Fruit fly (Drosophila melanogaster) whole organism, embryonic: ENCODE measurements around the gene CG13384.

ENCODE experiments used
- Abd-B ChIP-seq: fragments of 200-800 bp; sonication (Bioruptor generic); optimal IDR thresholded peaks from 2 replicates; lab custom pipeline; 2018; ENCODE audit warnings: missing biosample characterization, mild to moderate bottlenecking, missing genetic modification characterization, moderate library complexity
- B-H2 ChIP-seq: fragments of 200-800 bp; sonication (Bioruptor generic); optimal IDR thresholded peaks from 2 replicates; lab custom pipeline; 2018; ENCODE audit warnings: missing biosample characterization, mild to moderate bottlenecking, missing genetic modification characterization
- CG10147 ChIP-seq: fragments of 200-800 bp; sonication (Bioruptor generic); optimal IDR thresholded peaks from 2 replicates; lab custom pipeline; 2019; ENCODE audit warnings: missing biosample characterization, mild to moderate bottlenecking, missing genetic modification characterization, moderate library complexity
- CG10431 ChIP-seq: fragments of 200-800 bp; sonication (Bioruptor generic); optimal IDR thresholded peaks from 3 replicates; lab custom pipeline; 2018; ENCODE audit warnings: missing biosample characterization, mild to moderate bottlenecking, missing genetic modification characterization
- CG10462 ChIP-seq: fragments of 200-800 bp; sonication (Bioruptor generic); optimal IDR thresholded peaks from 2 replicates; lab custom pipeline; 2016; ENCODE audit warnings: missing biosample characterization, missing genetic modification characterization
- CG11093 ChIP-seq: fragments of 200-800 bp; sonication (Bioruptor generic); IDR thresholded peaks from 3 replicates; pipeline ENCODE4 v1.3.6; 2022; ENCODE audit warnings: missing biosample characterization, missing genetic modification characterization
- CG11398 ChIP-seq: fragments of 200-800 bp; sonication (Bioruptor generic); optimal IDR thresholded peaks from 2 replicates; lab custom pipeline; 2016; ENCODE audit warnings: missing biosample characterization, missing genetic modification characterization
- CG11504 ChIP-seq: fragments of 200-800 bp; sonication (Bioruptor generic); optimal IDR thresholded peaks from 3 replicates; lab custom pipeline; 2019; ENCODE audit warnings: missing biosample characterization, mild to moderate bottlenecking, missing genetic modification characterization, moderate library complexity
- CG12659 ChIP-seq: fragments of 200-800 bp; sonication (Bioruptor generic); optimal IDR thresholded peaks from 3 replicates; lab custom pipeline; 2017; ENCODE audit warnings: mild to moderate bottlenecking, missing biosample characterization, missing genetic modification reagents, missing genetic modification characterization
- CG13296 ChIP-seq: fragments of 200-800 bp; sonication (Bioruptor generic); optimal IDR thresholded peaks from 3 replicates; lab custom pipeline; 2018; ENCODE audit warnings: missing biosample characterization, mild to moderate bottlenecking, missing genetic modification characterization
- CG14014 ChIP-seq: fragments of 200-800 bp; sonication (Bioruptor generic); IDR thresholded peaks from 2 replicates; pipeline ENCODE4 v1.3.6; 2022; ENCODE audit warnings: missing biosample characterization, missing genetic modification characterization
- CG15514 ChIP-seq: fragments of 200-800 bp; sonication (Bioruptor generic); optimal IDR thresholded peaks from 3 replicates; lab custom pipeline; 2017; ENCODE audit warnings: missing biosample characterization, missing genetic modification characterization, mild to moderate bottlenecking, moderate library complexity, missing genetic modification reagents
- CG18011 ChIP-seq: fragments of 200-800 bp; sonication (Bioruptor generic); optimal IDR thresholded peaks from 2 replicates; lab custom pipeline; 2017; ENCODE audit warnings: missing biosample characterization, missing genetic modification characterization, mild to moderate bottlenecking, moderate library complexity, missing genotype
- CG2678 ChIP-seq: fragments of 200-800 bp; sonication (Bioruptor generic); optimal IDR thresholded peaks from 3 replicates; lab custom pipeline; 2019; ENCODE audit warnings: missing biosample characterization, mild to moderate bottlenecking, missing genetic modification characterization, moderate library complexity
- CG31388 ChIP-seq: fragments of 200-800 bp; sonication (Bioruptor generic); optimal IDR thresholded peaks from 2 replicates; lab custom pipeline; 2016; ENCODE audit warnings: missing biosample characterization, missing genetic modification characterization
- CG32767 ChIP-seq: fragments of 200-800 bp; sonication (Bioruptor generic); IDR thresholded peaks from 2 replicates; pipeline ENCODE4 v1.3.6; 2022; ENCODE audit warnings: missing biosample characterization, missing genetic modification characterization
- CG34224 ChIP-seq: fragments of 200-800 bp; sonication (Bioruptor generic); IDR thresholded peaks from 3 replicates; pipeline ENCODE4 v1.3.6; 2022; ENCODE audit warnings: missing biosample characterization, missing genetic modification characterization; ENCODE audit not compliant: partially characterized antibody
- CG3995 ChIP-seq: fragments of 200-800 bp; sonication (Bioruptor generic); optimal IDR thresholded peaks from 3 replicates; lab custom pipeline; 2016; ENCODE audit warnings: missing biosample characterization, missing genetic modification characterization
- CG4328 ChIP-seq: fragments of 200-800 bp; sonication (Bioruptor generic); optimal IDR thresholded peaks from 3 replicates; lab custom pipeline; 2017; ENCODE audit warnings: missing biosample characterization, missing genetic modification reagents, missing genetic modification characterization
- CG4854 ChIP-seq: fragments of 200-800 bp; sonication (Bioruptor generic); optimal IDR thresholded peaks from 2 replicates; lab custom pipeline; 2016; ENCODE audit warnings: missing biosample characterization, missing genetic modification characterization, inconsistent platforms
- CG7786 ChIP-seq: fragments of 200-800 bp; sonication (Bioruptor generic); optimal IDR thresholded peaks from 2 replicates; lab custom pipeline; 2016; ENCODE audit warnings: missing biosample characterization, missing genetic modification characterization
- CG8359 ChIP-seq: fragments of 200-800 bp; sonication (Bioruptor generic); optimal IDR thresholded peaks from 2 replicates; lab custom pipeline; 2017; ENCODE audit warnings: missing biosample characterization, mild to moderate bottlenecking, missing genetic modification characterization, borderline replicate concordance
- CG9727 ChIP-seq: fragments of 200-800 bp; sonication (Bioruptor generic); optimal IDR thresholded peaks from 3 replicates; lab custom pipeline; 2017; ENCODE audit warnings: missing biosample characterization, mild to moderate bottlenecking, missing genetic modification characterization
- CG9797 ChIP-seq: fragments of 200-800 bp; sonication (Bioruptor generic); optimal IDR thresholded peaks from 3 replicates; lab custom pipeline; 2018; ENCODE audit warnings: missing biosample characterization, mild to moderate bottlenecking, missing genetic modification characterization
- Chrac-16 ChIP-seq: fragments of 200-800 bp; sonication (Bioruptor generic); optimal IDR thresholded peaks from 3 replicates; lab custom pipeline; 2016; ENCODE audit warnings: missing biosample characterization, missing genetic modification characterization
- D19B ChIP-seq: fragments of 200-800 bp; sonication (Bioruptor generic); optimal IDR thresholded peaks from 2 replicates; lab custom pipeline; 2017; ENCODE audit warnings: missing biosample characterization, mild to moderate bottlenecking, missing genetic modification characterization
- Deaf1 ChIP-seq: fragments of 200-800 bp; optimal IDR thresholded peaks from 3 replicates; lab custom pipeline; 2019; ENCODE audit warnings: missing biosample characterization, mild to moderate bottlenecking, missing genetic modification characterization, moderate library complexity
- Dip3 ChIP-seq: fragments of 200-800 bp; sonication (Bioruptor generic); optimal IDR thresholded peaks from 3 replicates; lab custom pipeline; 2016; ENCODE audit warnings: missing biosample characterization, missing genetic modification characterization
- Fer1 ChIP-seq: fragments of 200-800 bp; sonication (Bioruptor generic); optimal IDR thresholded peaks from 2 replicates; lab custom pipeline; 2017; ENCODE audit warnings: missing biosample characterization, mild to moderate bottlenecking, missing genetic modification characterization
- Hsf ChIP-seq: fragments of 200-800 bp; sonication (Bioruptor generic); optimal IDR thresholded peaks from 3 replicates; lab custom pipeline; 2016; ENCODE audit warnings: missing biosample characterization, missing genetic modification characterization
- MESR4 ChIP-seq: fragments of 200-800 bp; sonication (Bioruptor generic); optimal IDR thresholded peaks from 2 replicates; lab custom pipeline; 2018; ENCODE audit warnings: missing biosample characterization, mild to moderate bottlenecking, missing genetic modification characterization, moderate library complexity
- Meics ChIP-seq: fragments of 200-800 bp; sonication (Bioruptor generic); optimal IDR thresholded peaks from 2 replicates; lab custom pipeline; 2017; ENCODE audit warnings: missing biosample characterization, mild to moderate bottlenecking, missing genetic modification characterization
- Rx ChIP-seq: fragments of 200-800 bp; sonication (Bioruptor generic); IDR thresholded peaks from 2 replicates; pipeline ENCODE4 v1.3.6; 2022; ENCODE audit warnings: missing biosample characterization, missing genetic modification characterization
- Sin3A ChIP-seq: fragments of >200 bp; optimal IDR thresholded peaks from 2 replicates; lab custom pipeline; 2018
- Sox100B ChIP-seq: fragments of 200-800 bp; sonication (Bioruptor generic); optimal IDR thresholded peaks from 3 replicates; lab custom pipeline; 2018; ENCODE audit warnings: missing biosample characterization, mild to moderate bottlenecking, missing genetic modification characterization
- al ChIP-seq: fragments of 200-800 bp; sonication (Bioruptor generic); IDR thresholded peaks from 2 replicates; pipeline ENCODE4 v1.3.6; 2022; ENCODE audit warnings: missing biosample characterization, missing genetic modification characterization
- az2 ChIP-seq: fragments of 200-800 bp; sonication (Bioruptor generic); optimal IDR thresholded peaks from 3 replicates; lab custom pipeline; 2016; ENCODE audit warnings: missing biosample characterization, missing genetic modification characterization
- cas ChIP-seq: fragments of 200-800 bp; sonication (Bioruptor generic); IDR thresholded peaks from 2 replicates; pipeline ENCODE4 v1.3.6; 2022; ENCODE audit warnings: missing biosample characterization, missing genetic modification characterization
- croc ChIP-seq: fragments of 200-800 bp; sonication (Bioruptor generic); conservative IDR thresholded peaks from 3 replicates; pipeline ENCODE4 v1.3.6; 2022; ENCODE audit warnings: missing biosample characterization, missing genetic modification characterization
- da ChIP-seq: fragments of 200-800 bp; sonication (Bioruptor generic); optimal IDR thresholded peaks from 2 replicates; lab custom pipeline; 2016; ENCODE audit warnings: missing biosample characterization, missing genetic modification characterization
- gem ChIP-seq: fragments of 200-800 bp; sonication (Bioruptor generic); optimal IDR thresholded peaks from 2 replicates; lab custom pipeline; 2019; ENCODE audit warnings: missing biosample characterization, mild to moderate bottlenecking, missing genetic modification characterization, moderate library complexity
- h ChIP-seq: fragments of >200 bp; optimal IDR thresholded peaks from 2 replicates; lab custom pipeline; 2017
- jigr1 ChIP-seq: fragments of 200-800 bp; sonication (Bioruptor generic); IDR thresholded peaks from 3 replicates; pipeline ENCODE4 v1.3.6; 2022; ENCODE audit warnings: missing biosample characterization, missing genetic modification characterization
- lov ChIP-seq, 2 experiments: fragments of 200-800 bp in 1 of 2; fragments of >200 bp in 1 of 2; sonication (Bioruptor generic) in 1 of 2; IDR thresholded peaks in 1 of 2; optimal IDR thresholded peaks in 1 of 2; 2 replicates in 1 of 2; 3 replicates in 1 of 2; pipeline versions ENCODE4 v1.3.6 to Lab custom; 2017 to 2022; ENCODE audit warnings: missing biosample characterization in 1 of 2, missing genetic modification characterization in 1 of 2
- repo ChIP-seq: fragments of 200-800 bp; sonication (Bioruptor generic); optimal IDR thresholded peaks from 2 replicates; lab custom pipeline; 2016; ENCODE audit warnings: missing biosample characterization, missing genetic modification characterization
- shn ChIP-seq: fragments of 200-800 bp; sonication (Bioruptor generic); optimal IDR thresholded peaks from 3 replicates; lab custom pipeline; 2016; ENCODE audit warnings: missing biosample characterization, missing genetic modification characterization
- tll ChIP-seq, 2 experiments: fragments of 200-800 bp in 1 of 2; fragments of >200 bp in 1 of 2; sonication (Bioruptor generic) in 1 of 2; optimal IDR thresholded peaks; 2 replicates each; lab custom pipeline; 2017 to 2019; ENCODE audit warnings: missing biosample characterization in 2 of 2, missing genetic modification characterization in 2 of 2, mild to moderate bottlenecking in 1 of 2, moderate library complexity in 1 of 2
- trem ChIP-seq: fragments of 200-800 bp; optimal IDR thresholded peaks from 3 replicates; lab custom pipeline; 2019; ENCODE audit warnings: missing biosample characterization, mild to moderate bottlenecking, missing genetic modification characterization, moderate library complexity
- usp ChIP-seq: fragments of >200 bp; optimal IDR thresholded peaks from 2 replicates; lab custom pipeline; 2017; ENCODE audit warnings: missing biosample characterization, missing genetic modification characterization

The CG13384 gene

DNA sequence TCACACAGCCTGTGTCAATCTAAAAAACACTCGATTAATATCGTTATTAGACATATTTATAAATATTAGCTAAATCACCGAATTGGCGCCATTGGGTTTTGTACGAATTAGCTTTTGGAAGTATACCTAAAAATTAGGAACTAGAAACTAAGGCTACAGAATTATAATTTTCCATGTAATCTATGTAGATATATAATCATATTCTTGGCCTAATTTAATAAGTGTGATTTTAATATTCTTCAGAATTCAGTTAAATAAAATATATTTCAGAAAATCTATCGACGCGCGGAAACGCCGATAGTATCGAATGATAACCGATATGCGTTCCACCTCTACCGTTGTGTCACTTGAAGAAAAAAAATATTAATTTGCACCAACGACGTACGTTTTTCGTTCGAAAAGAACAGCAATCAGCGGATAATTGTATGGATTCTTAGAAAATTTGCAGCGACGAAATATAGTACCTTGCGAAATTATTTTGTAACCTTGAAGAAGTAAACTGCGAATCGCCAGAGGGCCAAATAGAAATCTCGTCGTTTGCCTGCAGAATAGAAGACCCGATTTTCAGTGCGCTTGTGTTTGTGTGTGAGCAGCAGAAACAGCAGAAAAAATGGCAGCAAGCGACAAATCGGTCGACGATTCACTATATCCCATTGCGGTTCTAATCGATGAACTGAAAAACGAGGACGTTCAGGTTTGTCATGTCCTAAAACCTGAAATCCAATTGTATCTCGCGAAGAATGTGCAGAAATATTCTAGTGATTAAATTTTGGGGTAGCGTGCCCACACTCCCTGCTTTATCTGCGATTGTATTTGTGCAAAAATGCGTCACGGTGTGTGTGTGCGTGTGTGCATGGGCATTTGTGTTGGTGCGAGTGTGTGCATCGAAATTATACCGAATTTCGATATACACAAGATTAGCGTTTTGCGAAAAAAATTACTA, 18.3 kb upstream of the CG13384 start, which contains the start of gene Pp2A-29B (continued):
- TF ChIP-seq CG9727, result peak; percentile 61
- TF ChIP-seq lov (optimal IDR thresholded peaks at IDR 0.05; lab: Kevin White, UChicago), result no peak
- TF ChIP-seq lov (GFP tag; IDR thresholded peaks at IDR 0.05; lab: Robert Waterston, UW), result no peak
- peak; percentile 7 for TF ChIP-seq CG10462 (GFP tag; lab: Kevin White, UChicago)
- no peak for TF ChIP-seq jigr1 (GFP tag; lab: Robert Waterston, UW)
- no peak for TF ChIP-seq CG7786 (GFP tag; lab: Kevin White, UChicago)
- TF ChIP-seq az2, result peak; percentile 3
- no peak for TF ChIP-seq Meics (GFP tag; lab: Kevin White, UChicago)
- TF ChIP-seq CG18011, result peak; percentile 97
- TF ChIP-seq gem, result peak; percentile 48
- no peak for TF ChIP-seq da (GFP tag; lab: Kevin White, UChicago)
- no peak for TF ChIP-seq CG10147 (GFP tag; lab: Kevin White, UChicago)
- peak; percentile 32 for TF ChIP-seq Sin3A (lab: Kevin White, UChicago)
- peak; percentile 69 for TF ChIP-seq CG12659
- peak; percentile 33; the same call in 1 of the 2 replicates for TF ChIP-seq CG32767 (GFP tag; lab: Robert Waterston, UW)
- TF ChIP-seq D19B (GFP tag; lab: Kevin White, UChicago), result no peak
- peak; percentile 46 for TF ChIP-seq Abd-B (GFP tag; lab: Kevin White, UChicago)
- TF ChIP-seq CG9797 (GFP tag; lab: Kevin White, UChicago), result peak; percentile 55
- peak; percentile 57 for TF ChIP-seq B-H2 (GFP tag; lab: Kevin White, UChicago)
- no peak for TF ChIP-seq Fer1 (GFP tag; lab: Kevin White, UChicago)
- TF ChIP-seq CG10431 (GFP tag; lab: Kevin White, UChicago), result no peak
- TF ChIP-seq MESR4 (GFP tag; lab: Kevin White, UChicago), result peak; percentile 87
- no peak for TF ChIP-seq CG14014 (GFP tag; lab: Robert Waterston, UW)
- no peak for TF ChIP-seq CG8359
- no peak for TF ChIP-seq Rx (GFP tag; lab: Robert Waterston, UW)
- peak; percentile 18 for TF ChIP-seq Hsf (GFP tag; lab: Kevin White, UChicago)
- TF ChIP-seq h, result no peak
- peak; percentile 97 for TF ChIP-seq CG34224 (GFP tag; lab: Robert Waterston, UW)
- TF ChIP-seq Dip3 (GFP tag; lab: Kevin White, UChicago), result peak; percentile 19
- TF ChIP-seq tll (GFP tag; optimal IDR thresholded peaks at IDR 0.05; lab: Kevin White, UChicago), result no peak
- TF ChIP-seq CG11093 (GFP tag; lab: Robert Waterston, UW), result no peak
- TF ChIP-seq repo (GFP tag; lab: Kevin White, UChicago), result no peak
- peak; percentile 56 for TF ChIP-seq CG11504 (tag; lab: Kevin White, UChicago)
- TF ChIP-seq CG2678 (tag; lab: Kevin White, UChicago), result peak; percentile 15
- no peak for TF ChIP-seq CG13296 (GFP tag; lab: Kevin White, UChicago)
- no peak for TF ChIP-seq cas (GFP tag; lab: Robert Waterston, UW)
- TF ChIP-seq CG15514 (GFP tag; lab: Kevin White, UChicago), result peak; percentile 42
- TF ChIP-seq shn, result no peak
- TF ChIP-seq Chrac-16 (GFP tag; lab: Kevin White, UChicago), result no peak
- TF ChIP-seq Deaf1 (tag; lab: Kevin White, UChicago), result peak; percentile 7
- TF ChIP-seq al (GFP tag; lab: Robert Waterston, UW), result no peak
- TF ChIP-seq Sox100B (GFP tag; lab: Kevin White, UChicago), result peak; percentile 21
- TF ChIP-seq croc, result no peak
- TF ChIP-seq CG3995, result peak; percentile 96
- no peak for TF ChIP-seq usp (GFP tag; lab: Kevin White, UChicago)
- no peak for TF ChIP-seq CG4854 (GFP tag; lab: Kevin White, UChicago)
- no peak for TF ChIP-seq CG11398 (GFP tag; lab: Kevin White, UChicago)
- TF ChIP-seq trem (tag; lab: Kevin White, UChicago), result peak; percentile 80
- no peak for TF ChIP-seq CG31388 (GFP tag; lab: Kevin White, UChicago)
- TF ChIP-seq CG4328, result peak; percentile 7
